Worm (Caenorhabditis elegans): ENCODE measurements around the gene ncr-2.

ncr-2 gene

DNA sequence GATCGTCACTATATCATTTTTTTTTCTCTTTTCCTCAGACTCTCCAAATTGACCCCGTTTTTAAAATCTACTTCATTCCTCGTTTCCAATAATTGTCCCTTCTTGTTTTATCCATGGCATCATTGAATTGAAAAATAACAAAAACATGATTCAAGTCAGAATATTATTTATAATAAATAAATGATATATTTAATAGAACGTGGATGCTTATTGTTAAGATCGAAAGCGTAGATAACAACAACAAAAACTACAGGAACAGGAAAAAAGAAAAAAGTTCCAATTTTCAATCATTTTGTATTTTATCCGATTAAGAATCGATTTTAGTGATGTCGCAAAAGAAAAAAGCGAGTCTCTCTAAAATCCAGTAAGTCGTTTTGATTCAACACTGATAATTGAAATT is 54.2 kb downstream of the ncr-2 start, which contains the start of gene F10E9.2:
TSS of gene F10E9.2 (plus strand) at position 301 of the 400 bp plus-strand sequence.
- no peak for TF ChIP-seq ceh-13 (GFP tag; optimal IDR thresholded peaks at IDR 0.05)
- TF ChIP-seq F13C5.2 (tag; optimal IDR thresholded peaks at IDR 0.05), result no peak
- TF ChIP-seq tra-4 (tag; optimal IDR thresholded peaks at IDR 0.05), result no peak
- no peak for TF ChIP-seq B0310.2 (tag; optimal IDR thresholded peaks at IDR 0.05)
- TF ChIP-seq hnd-1 (tag; optimal IDR thresholded peaks at IDR 0.05), result no peak
- no peak for TF ChIP-seq ceh-36 (tag; optimal IDR thresholded peaks at IDR 0.05)
- TF ChIP-seq hmbx-1 (tag; optimal IDR thresholded peaks at IDR 0.05), result no peak
- no peak for TF ChIP-seq flt-1 (GFP tag; IDR thresholded peaks at IDR 0.05)
- TF ChIP-seq aly-1 (tag; optimal IDR thresholded peaks at IDR 0.05), result no peak
- no peak for TF ChIP-seq scrt-1 (GFP tag; IDR thresholded peaks at IDR 0.05)
- no peak for TF ChIP-seq tbx-11 (GFP tag; IDR thresholded peaks at IDR 0.05)
- no peak for TF ChIP-seq ama-1 (optimal IDR thresholded peaks at IDR 0.05)
- TF ChIP-seq tbx-37 (GFP tag; conservative IDR thresholded peaks at IDR 0.05), result no peak
- TF ChIP-seq pes-1 (GFP tag; IDR thresholded peaks at IDR 0.05), result no peak
- TF ChIP-seq sea-1 (GFP tag; conservative IDR thresholded peaks at IDR 0.05), result no peak
- TF ChIP-seq ets-7 (tag; optimal IDR thresholded peaks at IDR 0.05), result no peak
- TF ChIP-seq hmg-4 (GFP tag; optimal IDR thresholded peaks at IDR 0.05), result no peak
